Fruit fly (Drosophila melanogaster): ENCODE measurements around the gene ringer.

DNA sequence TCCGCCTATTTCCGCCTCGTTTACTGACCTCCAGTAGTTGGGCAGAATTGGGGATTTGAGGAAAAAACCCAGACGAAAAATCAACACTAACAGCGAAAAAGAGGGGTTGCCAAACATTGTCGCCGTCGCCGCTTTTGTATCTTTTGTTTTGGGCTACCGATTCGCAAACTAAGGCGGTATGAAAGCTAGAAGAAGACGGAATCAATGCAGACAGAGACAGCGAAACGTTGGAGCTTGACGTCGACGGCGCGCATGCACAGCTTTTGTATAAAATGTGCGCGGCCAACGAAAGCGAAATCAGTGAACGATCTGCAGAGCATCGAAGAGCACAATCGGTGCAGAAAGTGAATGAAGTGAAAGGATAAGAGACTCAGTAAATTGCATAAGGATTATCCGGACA, 20.5 kb downstream of the ringer start, which contains the start of gene CG4998:
- TF ChIP-seq lola (GFP tag; optimal IDR thresholded peaks at IDR 0.05): no peak
- no peak for TF ChIP-seq Rel (GFP tag; optimal IDR thresholded peaks at IDR 0.05)
- no peak for TF ChIP-seq Rel (tag; optimal IDR thresholded peaks at IDR 0.05)
- TF ChIP-seq usp (GFP tag; optimal IDR thresholded peaks at IDR 0.05): no peak
- no peak for TF ChIP-seq h (GFP tag; optimal IDR thresholded peaks at IDR 0.05)

All from whole organism, wandering third instar larva.